Worm (Caenorhabditis elegans): Measurements from ENCODE around the gene ocr-1.

- TF ChIP-seq nhr-25 (tag; optimal IDR thresholded peaks at IDR 0.05; ENCODE audit: borderline replicate concordance, insufficient read depth) (peak; percentile 92), pqm-1 (tag; optimal IDR thresholded peaks at IDR 0.05) (no peak)
Measured at ce11 chrV:10716865-10717713, 47.1 kb upstream of the ocr-1 start.
